Fruit fly (Drosophila melanogaster): Measurements from ENCODE around the gene CG9541.

Gene CG9541

dm6 chr2L:8943110-8943509 is 32.1 kb downstream of the CG9541 start, which contains the start of gene CG9515:
Gene CG9515 (minus strand): TSS chr2L:8943257.
- TF ChIP-seq Taf1 (GFP tag; IDR thresholded peaks at IDR 0.05) (no peak), abd-A (tag; optimal IDR thresholded peaks at IDR 0.05) (no peak), CG10209 (GFP tag; optimal IDR thresholded peaks at IDR 0.05) (no peak), CG4424 (GFP tag; optimal IDR thresholded peaks at IDR 0.05) (no peak), CG6813 (GFP tag; optimal IDR thresholded peaks at IDR 0.05) (no peak), CG6654 (GFP tag; optimal IDR thresholded peaks at IDR 0.05) (no peak), zf30C (GFP tag; optimal IDR thresholded peaks at IDR 0.05) (peak; percentile 94), E2f2 (GFP tag; IDR thresholded peaks at IDR 0.05) (peak; percentile 92), crol (GFP tag; IDR thresholded peaks at IDR 0.05) (no peak), H2.0 (GFP tag; IDR thresholded peaks at IDR 0.05) (no peak), lov (optimal IDR thresholded peaks at IDR 0.05) (no peak), lov (GFP tag; IDR thresholded peaks at IDR 0.05) (no peak), CG6683 (GFP tag; optimal IDR thresholded peaks at IDR 0.05) (no peak), nerfin-1 (tag; optimal IDR thresholded peaks at IDR 0.05) (no peak), CG15269 (tag; optimal IDR thresholded peaks at IDR 0.05) (no peak), Oaz (GFP tag; IDR thresholded peaks at IDR 0.05) (no peak), CG17186 (GFP tag; optimal IDR thresholded peaks at IDR 0.05) (peak; percentile 78), CG4360 (GFP tag; IDR thresholded peaks at IDR 0.05) (no peak), CG17612 (GFP tag; IDR thresholded peaks at IDR 0.05) (no peak), Side (GFP tag; optimal IDR thresholded peaks at IDR 0.05) (no peak), hbn (GFP tag; IDR thresholded peaks at IDR 0.05; ENCODE audit: partially characterized antibody) (peak; percentile 74), caup (GFP tag; optimal IDR thresholded peaks at IDR 0.05; ENCODE audit: severe bottlenecking) (no peak), Neu2 (GFP tag; optimal IDR thresholded peaks at IDR 0.05; ENCODE audit: borderline replicate concordance) (no peak), az2 (GFP tag; optimal IDR thresholded peaks at IDR 0.05) (no peak), CG2199 (GFP tag; IDR thresholded peaks at IDR 0.05) (0 out of 3 replicates have a peak, but pooled peaks have one; percentile 55), Ets65A (GFP tag) (peak; percentile 83), CG9797 (GFP tag; optimal IDR thresholded peaks at IDR 0.05) (no peak), CG13287 (GFP tag; IDR thresholded peaks at IDR 0.05; ENCODE audit: partially characterized antibody) (peak; percentile 92), CG15696 (tag; optimal IDR thresholded peaks at IDR 0.05) (no peak), CG4730 (GFP tag; IDR thresholded peaks at IDR 0.05) (no peak), nerfin-2 (GFP tag; IDR thresholded peaks at IDR 0.05; ENCODE audit: partially characterized antibody) (peak; percentile 87), CG7963 (GFP tag; IDR thresholded peaks at IDR 0.05; ENCODE audit: partially characterized antibody) (peak; percentile 97), unpg (GFP tag; optimal IDR thresholded peaks at IDR 0.05) (no peak), so (GFP tag; IDR thresholded peaks at IDR 0.05) (no peak), fu2 (GFP tag; optimal IDR thresholded peaks at IDR 0.05) (no peak), ems (GFP tag; optimal IDR thresholded peaks at IDR 0.05) (no peak), HmgZ (tag; optimal IDR thresholded peaks at IDR 0.05) (peak; percentile 81), lab (GFP tag; optimal IDR thresholded peaks at IDR 0.05) (no peak), CG2129 (GFP tag; IDR thresholded peaks at IDR 0.05; ENCODE audit: partially characterized antibody) (peak; percentile 56; the same call in 1 of the 2 replicates), oc (tag; optimal IDR thresholded peaks at IDR 0.05) (peak; percentile 4), Rfx (GFP tag; IDR thresholded peaks at IDR 0.05) (no peak), CG10543 (GFP tag; optimal IDR thresholded peaks at IDR 0.05) (no peak), CG6854 (GFP tag; optimal IDR thresholded peaks at IDR 0.05) (no peak), Hand (GFP tag; optimal IDR thresholded peaks at IDR 0.05) (no peak), CG7271 (tag; optimal IDR thresholded peaks at IDR 0.05) (no peak), CG3407 (GFP tag; optimal IDR thresholded peaks at IDR 0.05) (no peak), scrt (GFP tag; optimal IDR thresholded peaks at IDR 0.05) (no peak), ERR (GFP tag; optimal IDR thresholded peaks at IDR 0.05) (no peak), CG14441 (GFP tag; IDR thresholded peaks at IDR 0.05) (no peak), sisA (GFP tag; IDR thresholded peaks at IDR 0.05) (no peak), cwo (GFP tag; optimal IDR thresholded peaks at IDR 0.05) (no peak)

Data from whole organism, embryonic.